Fruit fly (Drosophila melanogaster): Measurements from ENCODE around the gene Acp33A.
A peak's percentile ranks its signal among the peaks of the same experiment; 100 is the strongest.

Acp33A gene

dm6 chr2L:11553825-11554224 lies 37.7 kb downstream of the Acp33A start:
- no peak for TF ChIP-seq ase (GFP tag; IDR thresholded peaks at IDR 0.05)
- peak; percentile 91 for TF ChIP-seq Hr39 (optimal IDR thresholded peaks at IDR 0.05)
- no peak for TF ChIP-seq CG2712 (tag; optimal IDR thresholded peaks at IDR 0.05)
